Fruit fly (Drosophila melanogaster): ENCODE data around the gene CG14402.

dm6 chr2L:20826226-20826625 lies 22.9 kb upstream of the CG14402 start:
- TF ChIP-seq Sin3A (optimal IDR thresholded peaks at IDR 0.05) (no peak), psq (optimal IDR thresholded peaks at IDR 0.05) (no peak), h (optimal IDR thresholded peaks at IDR 0.05) (no peak), insv (optimal IDR thresholded peaks at IDR 0.05) (no peak)
